Worm (Caenorhabditis elegans): Measurements from ENCODE around the gene C23G10.2.

Gene C23G10.2

ce11 chrIII:6236649-6237048 is 28.8 kb downstream of the C23G10.2 start, which contains the start of gene T12A2.21:
Gene T12A2.21 (minus strand): TSS chrIII:6236749.
- TF ChIP-seq sptf-1 (tag; optimal IDR thresholded peaks at IDR 0.05) (no peak), nhr-47 (tag; optimal IDR thresholded peaks at IDR 0.05) (no peak), ztf-11 (tag; optimal IDR thresholded peaks at IDR 0.05) (no peak), lin-39 (tag; optimal IDR thresholded peaks at IDR 0.05) (no peak), lin-35 (GFP tag; optimal IDR thresholded peaks at IDR 0.05) (no peak), zag-1 (tag; optimal IDR thresholded peaks at IDR 0.05) (no peak), elt-3 (tag; optimal IDR thresholded peaks at IDR 0.05) (no peak), xbp-1 (tag; optimal IDR thresholded peaks at IDR 0.05) (no peak), Y116A8C.19 (tag; optimal IDR thresholded peaks at IDR 0.05; ENCODE audit: borderline replicate concordance) (no peak), ceh-88 (GFP tag; IDR thresholded peaks at IDR 0.05) (no peak), ets-5 (GFP tag; IDR thresholded peaks at IDR 0.05) (no peak), tlp-1 (tag; optimal IDR thresholded peaks at IDR 0.05) (no peak), pax-3 (tag; optimal IDR thresholded peaks at IDR 0.05) (no peak), nhr-20 (tag; optimal IDR thresholded peaks at IDR 0.05) (no peak), fos-1 (tag; optimal IDR thresholded peaks at IDR 0.05) (no peak), skn-1 (tag; optimal IDR thresholded peaks at IDR 0.05) (no peak), C16A3.4 (tag; optimal IDR thresholded peaks at IDR 0.05) (no peak), rnt-1 (tag; optimal IDR thresholded peaks at IDR 0.05) (no peak)

ce11 chrIII:6240528-6240927 is 32.7 kb downstream of the C23G10.2 start, which contains the start of gene T12A2.3:
Gene T12A2.3 (plus strand): TSS chrIII:6240828.
- TF ChIP-seq alr-1 (tag; optimal IDR thresholded peaks at IDR 0.05; ENCODE audit: borderline replicate concordance) = no peak
- no peak for TF ChIP-seq aha-1 (tag; optimal IDR thresholded peaks at IDR 0.05)
- TF ChIP-seq egl-13 (tag; optimal IDR thresholded peaks at IDR 0.05) = no peak
- no peak for TF ChIP-seq mab-9 (GFP tag; IDR thresholded peaks at IDR 0.05)
- TF ChIP-seq snu-23 (GFP tag; optimal IDR thresholded peaks at IDR 0.05) = no peak
- no peak for TF ChIP-seq C16A3.4 (tag; optimal IDR thresholded peaks at IDR 0.05)
- no peak for TF ChIP-seq mep-1 (tag; optimal IDR thresholded peaks at IDR 0.05)
- no peak for TF ChIP-seq ceh-8 (GFP tag; optimal IDR thresholded peaks at IDR 0.05)
- TF ChIP-seq nhr-90 (tag; optimal IDR thresholded peaks at IDR 0.05; ENCODE audit: poor library complexity) = no peak
- TF ChIP-seq C34B4.2 (tag; optimal IDR thresholded peaks at IDR 0.05) = no peak
- no peak for TF ChIP-seq zag-1 (tag; optimal IDR thresholded peaks at IDR 0.05)
- TF ChIP-seq nhr-76 (tag; optimal IDR thresholded peaks at IDR 0.05) = no peak

ce11 chrIII:6245728-6246127 is 37.9 kb downstream of the C23G10.2 start, which contains the start of gene bcas-2:
Gene bcas-2 (minus strand): TSS chrIII:6245828.
- no peak for TF ChIP-seq dsc-1 (tag; optimal IDR thresholded peaks at IDR 0.05)
- no peak for TF ChIP-seq ceh-63 (GFP tag; optimal IDR thresholded peaks at IDR 0.05)
- no peak for TF ChIP-seq unc-130 (tag; optimal IDR thresholded peaks at IDR 0.05)
- no peak for TF ChIP-seq xbp-1 (tag; optimal IDR thresholded peaks at IDR 0.05)
- no peak for TF ChIP-seq ceh-88 (GFP tag; IDR thresholded peaks at IDR 0.05)

DNA sequence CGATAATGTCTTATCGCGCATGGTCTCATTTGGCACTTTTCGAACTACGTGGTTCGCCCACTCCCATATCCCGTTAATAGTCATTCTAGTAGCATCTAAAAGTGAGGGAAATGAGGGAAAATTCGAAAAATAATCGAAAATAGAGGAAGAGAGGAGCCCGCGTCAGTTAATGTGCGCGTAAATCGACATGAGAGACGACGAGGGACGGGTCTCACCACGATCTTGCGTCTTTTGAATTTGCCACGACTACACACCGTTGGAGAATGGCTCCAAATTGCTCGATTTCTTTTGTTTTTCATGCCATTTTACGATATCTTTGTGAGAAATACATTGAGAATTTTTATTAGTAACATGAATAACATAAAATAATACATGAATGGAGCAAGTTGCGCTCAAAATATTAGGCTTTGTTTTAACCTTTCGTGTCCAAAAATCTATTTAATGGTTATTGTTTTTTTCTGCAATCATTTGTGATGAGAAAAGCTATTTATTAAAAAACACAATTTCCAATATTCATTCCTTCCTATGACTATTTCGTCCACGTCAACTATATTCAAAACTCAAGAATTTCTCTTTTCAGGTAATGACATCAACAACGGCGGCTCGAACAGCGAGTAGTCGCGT is 40.3 kb downstream of the C23G10.2 start, which contains the start of the genes gen-1 and stt-3:
TSS of gene gen-1 (minus strand) at position 95 of the 624 bp plus-strand sequence.
TSS of gene stt-3 (plus strand) at position 574 of the 624 bp plus-strand sequence.
- TF ChIP-seq dpl-1 (GFP tag; optimal IDR thresholded peaks at IDR 0.05) = peak in 2 of 3 experiments; percentile 42 to 56
- TF ChIP-seq fkh-8 (tag; optimal IDR thresholded peaks at IDR 0.05) = no peak
- no peak for TF ChIP-seq C34B4.2 (tag; optimal IDR thresholded peaks at IDR 0.05)
- TF ChIP-seq xbp-1 (tag; optimal IDR thresholded peaks at IDR 0.05) = peak; percentile 2
- TF ChIP-seq mab-9 (GFP tag; IDR thresholded peaks at IDR 0.05) = no peak
- TF ChIP-seq tlp-1 (tag; optimal IDR thresholded peaks at IDR 0.05) = no peak
- peak; percentile 46 to 50 for TF ChIP-seq efl-1 (optimal IDR thresholded peaks at IDR 0.05)
- TF ChIP-seq efl-1 (GFP tag; optimal IDR thresholded peaks at IDR 0.05 in 1 of 2) = peak; percentile 21 to 90
- no peak for TF ChIP-seq lin-13 (GFP tag; optimal IDR thresholded peaks at IDR 0.05)
- peak; percentile 2 to 65 for TF ChIP-seq lin-35 (GFP tag; optimal IDR thresholded peaks at IDR 0.05)
- TF ChIP-seq lir-3 (tag; optimal IDR thresholded peaks at IDR 0.05; ENCODE audit: poor library complexity) = no peak
- peak in 1 of 2 experiments; percentile 48 for TF ChIP-seq lsy-2 (tag; optimal IDR thresholded peaks at IDR 0.05)
- peak; percentile 1 for TF ChIP-seq lin-15B (tag; optimal IDR thresholded peaks at IDR 0.05)
